Worm (Caenorhabditis elegans): ENCODE measurements around the gene F11D11.4.

Gene F11D11.4

ce11 chrV:18808621-18809020 is 47.4 kb downstream of the F11D11.4 start, which contains the start of gene C54E10.6 (continued):
- TF ChIP-seq nhr-19 (GFP tag; conservative IDR thresholded peaks at IDR 0.05) (0 out of 2 replicates have a peak, but pooled peaks have one; percentile 11), ztf-4 (tag; optimal IDR thresholded peaks at IDR 0.05) (no peak), fkh-10 (GFP tag; optimal IDR thresholded peaks at IDR 0.05) (no peak), unc-130 (tag; optimal IDR thresholded peaks at IDR 0.05) (no peak), hpl-2 (GFP tag; optimal IDR thresholded peaks at IDR 0.05) (no peak), egl-27 (tag; optimal IDR thresholded peaks at IDR 0.05) (no peak), lin-14 (GFP tag; optimal IDR thresholded peaks at IDR 0.05) (peak; percentile 46)

DNA sequence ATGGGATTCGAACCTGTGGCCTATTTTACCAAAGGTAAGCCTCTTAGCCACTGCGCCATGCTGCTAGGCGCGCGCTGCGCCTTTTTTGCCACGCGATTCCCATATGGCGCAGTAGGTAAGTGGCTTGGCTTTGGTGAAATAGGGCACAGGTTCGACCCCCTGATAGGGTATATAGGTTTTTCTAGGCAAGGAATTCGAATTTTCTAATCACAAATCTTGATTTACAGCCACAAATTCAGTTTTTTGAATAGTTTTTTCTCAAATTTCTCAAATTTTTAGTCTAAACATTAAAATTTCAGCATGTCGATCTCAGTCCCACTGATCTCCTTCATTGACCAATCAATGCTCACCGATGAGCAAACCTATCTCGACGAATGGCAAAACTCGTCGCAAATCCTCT is 49.5 kb downstream of the F11D11.4 start, which contains the start of gene C54E10.3:
C54E10.3 (plus strand) TSS at position 301 of the 400 bp plus-strand sequence.
- no peak for TF ChIP-seq ztf-11 (tag; optimal IDR thresholded peaks at IDR 0.05)
- no peak for TF ChIP-seq mdl-1 (tag; optimal IDR thresholded peaks at IDR 0.05)
- TF ChIP-seq nhr-47 (tag; optimal IDR thresholded peaks at IDR 0.05), result no peak
- no peak for TF ChIP-seq zag-1 (tag; optimal IDR thresholded peaks at IDR 0.05)
- no peak for TF ChIP-seq mef-2 (tag; optimal IDR thresholded peaks at IDR 0.05)
- no peak for TF ChIP-seq egl-13 (tag; optimal IDR thresholded peaks at IDR 0.05)
- no peak for TF ChIP-seq rnt-1 (tag; optimal IDR thresholded peaks at IDR 0.05)
- no peak for TF ChIP-seq unc-130 (tag; optimal IDR thresholded peaks at IDR 0.05)
- TF ChIP-seq ces-1 (GFP tag; optimal IDR thresholded peaks at IDR 0.05), result no peak
- TF ChIP-seq nhr-77 (tag; optimal IDR thresholded peaks at IDR 0.05), result no peak
- no peak for TF ChIP-seq snpc-4 (tag; optimal IDR thresholded peaks at IDR 0.05)
- no peak for TF ChIP-seq zip-4 (GFP tag; optimal IDR thresholded peaks at IDR 0.05)
- TF ChIP-seq blmp-1 (tag; optimal IDR thresholded peaks at IDR 0.05), result no peak
- TF ChIP-seq nhr-12 (tag; optimal IDR thresholded peaks at IDR 0.05), result no peak
- no peak for TF ChIP-seq snu-23 (GFP tag; optimal IDR thresholded peaks at IDR 0.05)
- no peak for TF ChIP-seq ets-5 (GFP tag; IDR thresholded peaks at IDR 0.05)
- no peak for TF ChIP-seq alr-1 (tag; optimal IDR thresholded peaks at IDR 0.05; ENCODE audit: borderline replicate concordance)
- TF ChIP-seq elt-2 (tag; optimal IDR thresholded peaks at IDR 0.05), result no peak
